Fruit fly (Drosophila melanogaster): ENCODE measurements around the gene CG31016.
A peak's percentile ranks its signal among the peaks of the same experiment; 100 is the strongest.

The CG31016 gene

DNA sequence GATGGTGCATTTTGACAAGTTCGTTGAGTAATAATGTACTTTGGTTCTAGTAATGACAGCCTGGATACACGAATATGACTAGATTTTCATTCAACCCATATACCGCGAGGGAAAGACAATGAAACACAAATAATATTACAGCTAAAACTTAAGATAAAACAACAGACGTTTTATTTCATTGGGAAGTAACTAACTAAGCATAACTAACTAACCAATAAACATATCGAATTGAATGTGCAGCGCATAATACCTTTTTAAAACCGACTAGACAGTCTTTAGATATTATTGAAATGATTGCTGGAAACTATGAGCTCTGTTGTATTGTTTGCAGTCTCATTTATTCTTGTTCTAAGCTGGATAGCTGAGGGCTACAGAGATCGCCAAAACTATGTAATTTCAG, at the start of gene CG31016:
TSS of gene CG31016 (plus strand) at position 301 of the 400 bp plus-strand sequence.
- TF ChIP-seq toe (GFP tag; optimal IDR thresholded peaks at IDR 0.05) (no peak), bab1 (GFP tag; optimal IDR thresholded peaks at IDR 0.05) (no peak), ovo (GFP tag; optimal IDR thresholded peaks at IDR 0.05) (no peak), cnc (optimal IDR thresholded peaks at IDR 0.05) (no peak), kay (GFP tag; ENCODE audit: borderline replicate concordance) (no peak), CG7045 (GFP tag; optimal IDR thresholded peaks at IDR 0.05) (no peak), CG1620 (GFP tag; optimal IDR thresholded peaks at IDR 0.05) (no peak), Hr96 (GFP tag; optimal IDR thresholded peaks at IDR 0.05) (no peak)

- no peak for TF ChIP-seq CG5204 (GFP tag; optimal IDR thresholded peaks at IDR 0.05)
- TF ChIP-seq CG1620 (GFP tag; optimal IDR thresholded peaks at IDR 0.05) = no peak
These were observed 45.9 kb upstream of the CG31016 start, which contains the start of gene CG34155 for dm6 chr3R:30560070-30560469. CG34155 (minus strand) TSS chr3R:30560199.

dm6 chr3R:30561207-30561606, 44.8 kb upstream of the CG31016 start:
- TF ChIP-seq CG11617 (GFP tag; optimal IDR thresholded peaks at IDR 0.05) = no peak
- no peak for TF ChIP-seq bab1 (GFP tag; optimal IDR thresholded peaks at IDR 0.05)
- no peak for TF ChIP-seq Hr96 (GFP tag; optimal IDR thresholded peaks at IDR 0.05)
- TF ChIP-seq cic (GFP tag; optimal IDR thresholded peaks at IDR 0.05) = no peak
- no peak for TF ChIP-seq Clk (GFP tag; optimal IDR thresholded peaks at IDR 0.05)
- TF ChIP-seq CG33017 (tag; optimal IDR thresholded peaks at IDR 0.05) = no peak
- TF ChIP-seq toe (GFP tag; optimal IDR thresholded peaks at IDR 0.05) = no peak
- TF ChIP-seq cnc (optimal IDR thresholded peaks at IDR 0.05) = no peak
- TF ChIP-seq CG5204 (GFP tag; optimal IDR thresholded peaks at IDR 0.05) = no peak
- no peak for TF ChIP-seq CG7101 (tag; optimal IDR thresholded peaks at IDR 0.05)
- no peak for TF ChIP-seq Mnt (GFP tag; optimal IDR thresholded peaks at IDR 0.05)

DNA sequence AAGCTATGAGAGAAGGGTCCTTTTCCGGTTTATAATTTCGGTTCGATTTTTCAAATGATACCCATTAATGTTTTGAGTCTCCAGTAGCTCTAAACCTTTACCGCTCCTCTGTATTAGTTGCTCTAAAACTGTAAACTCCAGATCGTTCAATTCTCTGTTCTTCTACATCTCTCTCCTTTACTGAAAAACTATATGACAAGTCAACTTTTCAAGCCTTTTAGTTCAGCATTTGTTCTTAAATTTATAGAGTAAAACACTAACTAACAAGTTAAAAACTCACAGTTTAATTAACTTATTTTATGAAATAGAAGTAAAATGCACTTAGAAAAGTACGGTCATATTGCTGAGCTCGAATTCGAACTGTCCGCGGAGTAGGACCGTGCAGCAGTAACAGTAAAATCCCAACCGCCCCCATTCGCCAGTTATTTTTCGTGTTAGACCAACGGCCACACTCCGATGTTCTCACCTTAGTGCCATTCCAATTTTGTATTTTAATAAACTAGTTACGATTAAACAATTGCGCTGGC, 43.2 kb upstream of the CG31016 start:
- TF ChIP-seq Crg-1 (GFP tag; optimal IDR thresholded peaks at IDR 0.05) (no peak), ovo (GFP tag; optimal IDR thresholded peaks at IDR 0.05) (no peak), CG7101 (tag; optimal IDR thresholded peaks at IDR 0.05) (no peak), CG5204 (GFP tag; optimal IDR thresholded peaks at IDR 0.05) (no peak), CG12768 (GFP tag; optimal IDR thresholded peaks at IDR 0.05) (no peak), CG7045 (GFP tag; optimal IDR thresholded peaks at IDR 0.05) (no peak), pad (GFP tag; optimal IDR thresholded peaks at IDR 0.05) (no peak), cic (GFP tag; optimal IDR thresholded peaks at IDR 0.05) (no peak), Mnt (GFP tag; optimal IDR thresholded peaks at IDR 0.05) (no peak), CG14711 (tag; optimal IDR thresholded peaks at IDR 0.05) (no peak), Clk (GFP tag; optimal IDR thresholded peaks at IDR 0.05) (no peak), bab1 (GFP tag; optimal IDR thresholded peaks at IDR 0.05) (no peak), CG11617 (GFP tag; optimal IDR thresholded peaks at IDR 0.05) (no peak), tj (GFP tag; optimal IDR thresholded peaks at IDR 0.05) (no peak), cnc (optimal IDR thresholded peaks at IDR 0.05) (no peak), toe (GFP tag; optimal IDR thresholded peaks at IDR 0.05) (no peak), CG33017 (tag; optimal IDR thresholded peaks at IDR 0.05) (no peak), Hr96 (GFP tag; optimal IDR thresholded peaks at IDR 0.05) (no peak)

- TF ChIP-seq tj (GFP tag; optimal IDR thresholded peaks at IDR 0.05) (peak; percentile 83), CG7101 (tag; optimal IDR thresholded peaks at IDR 0.05) (no peak), ovo (GFP tag; optimal IDR thresholded peaks at IDR 0.05) (peak; percentile 55), kay (GFP tag; ENCODE audit: borderline replicate concordance) (peak; percentile 29), bab1 (GFP tag; optimal IDR thresholded peaks at IDR 0.05) (peak; percentile 34), CG7045 (GFP tag; optimal IDR thresholded peaks at IDR 0.05) (no peak)
These were observed 42.5 kb upstream of the CG31016 start for dm6 chr3R:30563260-30564080.

DNA sequence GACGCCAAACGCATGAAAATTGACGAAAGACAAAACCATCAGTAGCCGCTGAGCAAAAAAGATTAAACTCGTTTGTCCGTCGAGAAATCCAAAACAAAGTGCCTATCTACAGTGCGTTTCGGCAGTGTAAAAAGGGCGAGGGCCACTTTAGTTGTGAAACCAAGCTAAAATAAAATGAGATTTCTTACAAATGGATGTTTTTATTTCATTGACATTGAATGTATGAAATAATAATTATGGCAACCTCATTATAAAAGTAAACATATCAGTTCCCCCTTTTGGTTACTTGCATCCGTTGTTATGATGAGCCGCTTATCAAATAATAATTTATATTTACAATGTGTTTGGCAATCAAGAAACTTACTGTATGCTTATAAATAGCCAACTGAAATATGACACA, 41.5 kb upstream of the CG31016 start:
- TF ChIP-seq Crg-1 (GFP tag; optimal IDR thresholded peaks at IDR 0.05) (no peak), ovo (GFP tag; optimal IDR thresholded peaks at IDR 0.05) (no peak), bab1 (GFP tag; optimal IDR thresholded peaks at IDR 0.05) (peak; percentile 24), tj (GFP tag; optimal IDR thresholded peaks at IDR 0.05) (no peak), CG12768 (GFP tag; optimal IDR thresholded peaks at IDR 0.05) (no peak), CG7045 (GFP tag; optimal IDR thresholded peaks at IDR 0.05) (no peak), Hr96 (GFP tag; optimal IDR thresholded peaks at IDR 0.05) (no peak), pad (GFP tag; optimal IDR thresholded peaks at IDR 0.05) (no peak), Mnt (GFP tag; optimal IDR thresholded peaks at IDR 0.05) (no peak)

DNA sequence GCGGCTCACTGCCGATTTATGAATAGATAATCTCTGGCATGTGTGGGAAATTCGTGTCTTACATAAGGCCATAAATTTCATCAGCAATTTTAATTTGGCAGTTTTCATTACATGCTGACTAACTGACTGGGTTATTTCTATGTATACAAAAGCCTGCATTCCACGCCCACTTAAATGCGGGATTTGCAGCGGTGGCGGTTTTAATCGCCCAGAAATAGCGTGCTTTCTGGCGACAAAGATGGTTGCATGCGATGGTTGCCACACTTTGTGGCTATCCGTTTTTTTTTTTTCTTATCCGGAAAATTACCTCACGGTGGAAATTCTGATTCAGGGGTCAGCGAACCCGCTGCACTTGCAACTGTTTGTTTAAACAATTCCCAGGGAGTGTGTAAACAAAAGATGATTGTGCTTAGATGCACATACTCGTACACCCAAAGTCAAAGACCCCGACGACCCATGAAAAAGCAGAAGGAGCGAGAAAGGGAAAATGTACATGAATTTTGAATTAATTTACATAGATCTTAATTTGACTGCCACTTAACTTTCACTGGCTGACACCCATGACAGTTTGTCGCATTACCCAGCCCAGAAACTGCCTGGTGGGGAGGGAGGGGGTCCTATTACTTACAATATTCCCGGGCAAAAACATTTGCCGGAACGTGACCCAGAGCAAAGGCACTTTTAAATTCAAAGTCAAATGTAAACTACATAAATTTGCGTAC, 39.6 kb upstream of the CG31016 start:
- TF ChIP-seq CG12768 (GFP tag; optimal IDR thresholded peaks at IDR 0.05) = no peak
